Worm (Caenorhabditis elegans): ENCODE results near the gene K01A6.4.

K01A6.4 gene

ce11 chrIV:11716414-11716813, 23.7 kb downstream of the K01A6.4 start:
- no peak for TF ChIP-seq tbx-8 (GFP tag; optimal IDR thresholded peaks at IDR 0.05)
- peak; percentile 14 for TF ChIP-seq hlh-1 (tag; optimal IDR thresholded peaks at IDR 0.05)

- no peak for TF ChIP-seq bed-3 (GFP tag; optimal IDR thresholded peaks at IDR 0.05)
- no peak for TF ChIP-seq tbx-8 (GFP tag; optimal IDR thresholded peaks at IDR 0.05)
- no peak for TF ChIP-seq ceh-83 (GFP tag; optimal IDR thresholded peaks at IDR 0.05)
- TF ChIP-seq lsy-2 (tag; optimal IDR thresholded peaks at IDR 0.05), result no peak
- no peak for TF ChIP-seq snpc-4 (tag; optimal IDR thresholded peaks at IDR 0.05)
- no peak for TF ChIP-seq pha-4 (tag; optimal IDR thresholded peaks at IDR 0.05)
- TF ChIP-seq lin-13 (tag; optimal IDR thresholded peaks at IDR 0.05), result no peak
- TF ChIP-seq ceh-39 (tag; optimal IDR thresholded peaks at IDR 0.05), result no peak
- TF ChIP-seq ztf-11 (tag; optimal IDR thresholded peaks at IDR 0.05), result no peak
- no peak for TF ChIP-seq ceh-43 (GFP tag; optimal IDR thresholded peaks at IDR 0.05)
- TF ChIP-seq unc-62 (GFP tag; optimal IDR thresholded peaks at IDR 0.05), result no peak
- no peak for TF ChIP-seq ham-2 (GFP tag; optimal IDR thresholded peaks at IDR 0.05)
- no peak for TF ChIP-seq flh-1 (GFP tag; optimal IDR thresholded peaks at IDR 0.05)
- TF ChIP-seq nhr-2 (tag; optimal IDR thresholded peaks at IDR 0.05), result no peak
- no peak for TF ChIP-seq nhr-12 (tag; optimal IDR thresholded peaks at IDR 0.05)
- no peak for TF ChIP-seq drap-1 (GFP tag; optimal IDR thresholded peaks at IDR 0.05)
Measured at ce11 chrIV:11714739-11715138, 25.4 kb downstream of the K01A6.4 start, which contains the start of gene magi-1. magi-1 (plus strand) TSS chrIV:11715039.

ce11 chrIV:11713289-11713688, 26.8 kb downstream of the K01A6.4 start:
- TF ChIP-seq drap-1 (GFP tag; optimal IDR thresholded peaks at IDR 0.05) (no peak), mls-2 (tag; optimal IDR thresholded peaks at IDR 0.05) (no peak), hlh-1 (tag; optimal IDR thresholded peaks at IDR 0.05) (peak; percentile 42)

ce11 chrIV:11710331-11710730, 29.8 kb downstream of the K01A6.4 start:
- TF ChIP-seq unc-39 (tag; optimal IDR thresholded peaks at IDR 0.05) (no peak), unc-62 (GFP tag; optimal IDR thresholded peaks at IDR 0.05) (peak; percentile 92), pha-4 (tag; optimal IDR thresholded peaks at IDR 0.05) (peak; percentile 31), unc-120 (tag; optimal IDR thresholded peaks at IDR 0.05; ENCODE audit: poor library complexity, severe bottlenecking) (peak; percentile 75), flh-1 (GFP tag; optimal IDR thresholded peaks at IDR 0.05) (no peak), mls-2 (tag; optimal IDR thresholded peaks at IDR 0.05) (no peak), M03D4.4 (tag; optimal IDR thresholded peaks at IDR 0.05) (no peak), drap-1 (GFP tag; optimal IDR thresholded peaks at IDR 0.05) (no peak), nhr-2 (tag; optimal IDR thresholded peaks at IDR 0.05) (no peak), mab-5 (tag; optimal IDR thresholded peaks at IDR 0.05) (no peak), zip-8 (tag; optimal IDR thresholded peaks at IDR 0.05) (no peak), ham-2 (GFP tag; optimal IDR thresholded peaks at IDR 0.05) (no peak), hlh-1 (tag; optimal IDR thresholded peaks at IDR 0.05) (peak; percentile 16), elt-3 (tag; optimal IDR thresholded peaks at IDR 0.05) (no peak)

- no peak for TF ChIP-seq ceh-43 (GFP tag; optimal IDR thresholded peaks at IDR 0.05)
- no peak for TF ChIP-seq cnd-1 (tag; optimal IDR thresholded peaks at IDR 0.05)
- TF ChIP-seq M03D4.4 (tag; optimal IDR thresholded peaks at IDR 0.05), result no peak
- no peak for TF ChIP-seq unc-62 (GFP tag; optimal IDR thresholded peaks at IDR 0.05)
- TF ChIP-seq mab-5 (tag; optimal IDR thresholded peaks at IDR 0.05), result no peak
- no peak for TF ChIP-seq ztf-11 (tag; optimal IDR thresholded peaks at IDR 0.05)
- TF ChIP-seq blmp-1 (tag; optimal IDR thresholded peaks at IDR 0.05), result no peak
- TF ChIP-seq bed-3 (GFP tag; optimal IDR thresholded peaks at IDR 0.05), result no peak
Measured at ce11 chrIV:11703685-11704296, 36.3 kb downstream of the K01A6.4 start, which contains the start of the genes T22B3.3 and alg-3. T22B3.3 (minus strand) TSS chrIV:11703785. alg-3 (plus strand) TSS chrIV:11704246.

ce11 chrIV:11701878-11702277, 38.2 kb downstream of the K01A6.4 start:
- TF ChIP-seq unc-39 (tag; optimal IDR thresholded peaks at IDR 0.05) (no peak), ham-2 (GFP tag; optimal IDR thresholded peaks at IDR 0.05) (no peak), nhr-237 (tag; optimal IDR thresholded peaks at IDR 0.05) (no peak), lsy-2 (tag; optimal IDR thresholded peaks at IDR 0.05) (no peak)

ce11 chrIV:11700752-11701151, 39.4 kb downstream of the K01A6.4 start, which contains the start of gene dpy-20:
dpy-20 (minus strand) TSS chrIV:11700852.
- no peak for TF ChIP-seq flh-1 (GFP tag; optimal IDR thresholded peaks at IDR 0.05)
- TF ChIP-seq lsy-2 (tag; optimal IDR thresholded peaks at IDR 0.05), result no peak
- no peak for TF ChIP-seq blmp-1 (tag; optimal IDR thresholded peaks at IDR 0.05)
- no peak for TF ChIP-seq hlh-1 (tag; optimal IDR thresholded peaks at IDR 0.05)
- TF ChIP-seq unc-39 (tag; optimal IDR thresholded peaks at IDR 0.05), result no peak
- TF ChIP-seq mab-5 (tag; optimal IDR thresholded peaks at IDR 0.05), result no peak
- TF ChIP-seq ztf-11 (tag; optimal IDR thresholded peaks at IDR 0.05), result no peak
- no peak for TF ChIP-seq nhr-12 (tag; optimal IDR thresholded peaks at IDR 0.05)
- no peak for TF ChIP-seq bed-3 (GFP tag; optimal IDR thresholded peaks at IDR 0.05)
